Fruit fly (Drosophila melanogaster) whole organism, embryonic: Measurements from ENCODE around the gene CAH7.

Experiments used
- CG11085 ChIP-seq: fragments of 200-800 bp; sonication (Bioruptor generic); IDR thresholded peaks from 2 replicates; pipeline ENCODE4 v1.3.6; 2022; ENCODE audit warnings: missing biosample characterization, missing genetic modification characterization
- CG12104 ChIP-seq: fragments of 200-800 bp; sonication (Bioruptor generic); optimal IDR thresholded peaks from 3 replicates; lab custom pipeline; 2016; ENCODE audit warnings: missing biosample characterization, missing genetic modification characterization
- CG12219 ChIP-seq: fragments of 200-800 bp; sonication (Bioruptor generic); optimal IDR thresholded peaks from 3 replicates; lab custom pipeline; 2018; ENCODE audit warnings: missing biosample characterization, mild to moderate bottlenecking, missing genetic modification characterization
- CG12942 ChIP-seq: fragments of 200-800 bp; sonication (Bioruptor generic); optimal IDR thresholded peaks from 3 replicates; lab custom pipeline; 2016; ENCODE audit warnings: missing biosample characterization, missing genetic modification characterization
- CG13775 ChIP-seq: fragments of 200-800 bp; sonication (Bioruptor generic); optimal IDR thresholded peaks from 3 replicates; lab custom pipeline; 2017; ENCODE audit warnings: missing biosample characterization, mild to moderate bottlenecking, missing genetic modification characterization
- CG13894 ChIP-seq: fragments of 200-800 bp; sonication (Bioruptor generic); optimal IDR thresholded peaks from 3 replicates; lab custom pipeline; 2018; ENCODE audit warnings: missing biosample characterization, mild to moderate bottlenecking, missing genetic modification characterization, moderate library complexity
- CG14014 ChIP-seq: fragments of 200-800 bp; sonication (Bioruptor generic); IDR thresholded peaks from 2 replicates; pipeline ENCODE4 v1.3.6; 2022; ENCODE audit warnings: missing biosample characterization, missing genetic modification characterization
- CG14965 ChIP-seq: fragments of 200-800 bp; sonication (Bioruptor generic); optimal IDR thresholded peaks from 2 replicates; lab custom pipeline; 2016; ENCODE audit warnings: missing biosample characterization, missing genetic modification characterization, borderline replicate concordance
- CG16779 ChIP-seq: fragments of 200-800 bp; sonication (Bioruptor generic); IDR thresholded peaks from 2 replicates; pipeline ENCODE4 v1.3.6; 2022; ENCODE audit warnings: missing biosample characterization, missing genetic modification characterization
- CG17328 ChIP-seq: fragments of 200-800 bp; sonication (Bioruptor generic); IDR thresholded peaks from 2 replicates; pipeline ENCODE4 v1.3.6; 2022; ENCODE audit warnings: missing biosample characterization, missing genetic modification characterization
- CG17361 ChIP-seq: fragments of 200-800 bp; sonication (Bioruptor generic); IDR thresholded peaks from 3 replicates; pipeline ENCODE4 v1.3.6; 2022; ENCODE audit warnings: missing biosample characterization, missing genetic modification characterization
- CG17568 ChIP-seq: fragments of 200-800 bp; sonication (Bioruptor generic); optimal IDR thresholded peaks from 2 replicates; lab custom pipeline; 2018; ENCODE audit warnings: missing biosample characterization, mild to moderate bottlenecking, missing genetic modification characterization, moderate library complexity
- CG17829 ChIP-seq: fragments of 200-800 bp; optimal IDR thresholded peaks from 2 replicates; lab custom pipeline; 2019; ENCODE audit warnings: missing biosample characterization, mild to moderate bottlenecking, missing genetic modification characterization, moderate library complexity
- CG3726 ChIP-seq: fragments of 200-800 bp; sonication (Bioruptor generic); IDR thresholded peaks from 3 replicates; pipeline ENCODE4, ENCODE4 v1.3.6; 2022; ENCODE audit warnings: missing biosample characterization, missing genetic modification characterization
- CG3995 ChIP-seq: fragments of 200-800 bp; sonication (Bioruptor generic); optimal IDR thresholded peaks from 3 replicates; lab custom pipeline; 2016; ENCODE audit warnings: missing biosample characterization, missing genetic modification characterization
- CG43689 ChIP-seq: fragments of 200-800 bp; sonication (Bioruptor generic); IDR thresholded peaks from 2 replicates; pipeline ENCODE4 v1.3.6; 2022; ENCODE audit warnings: missing biosample characterization, missing genetic modification characterization
- CG4617 ChIP-seq: fragments of 200-800 bp; sonication (Bioruptor generic); optimal IDR thresholded peaks from 3 replicates; lab custom pipeline; 2016; ENCODE audit warnings: missing biosample characterization, missing genetic modification characterization, borderline replicate concordance
- CG7786 ChIP-seq: fragments of 200-800 bp; sonication (Bioruptor generic); optimal IDR thresholded peaks from 2 replicates; lab custom pipeline; 2016; ENCODE audit warnings: missing biosample characterization, missing genetic modification characterization
- Dad ChIP-seq: fragments of 200-800 bp; sonication (Bioruptor generic); optimal IDR thresholded peaks from 3 replicates; lab custom pipeline; 2016; ENCODE audit warnings: missing biosample characterization, missing genetic modification characterization
- Dip3 ChIP-seq: fragments of 200-800 bp; sonication (Bioruptor generic); optimal IDR thresholded peaks from 3 replicates; lab custom pipeline; 2016; ENCODE audit warnings: missing biosample characterization, missing genetic modification characterization
- Elba2 ChIP-seq: fragments of 200-800 bp; sonication (Bioruptor generic); optimal IDR thresholded peaks from 3 replicates; lab custom pipeline; 2016; ENCODE audit warnings: missing biosample characterization, missing genetic modification characterization
- Ets65A ChIP-seq: fragments of 200-800 bp; sonication (Bioruptor generic); peaks from one replicate; lab custom pipeline; 2016; ENCODE audit warnings: missing biosample characterization, missing genetic modification characterization
- H15 ChIP-seq: fragments of 200-800 bp; sonication (Bioruptor generic); IDR thresholded peaks from 3 replicates; pipeline ENCODE4 v1.3.6; 2022; ENCODE audit warnings: missing biosample characterization, missing genetic modification characterization
- H2.0 ChIP-seq: fragments of 200-800 bp; sonication (Bioruptor generic); IDR thresholded peaks from 2 replicates; pipeline ENCODE4 v1.3.6; 2022; ENCODE audit warnings: missing biosample characterization, missing genetic modification characterization
- MBD-R2 ChIP-seq: fragments of 200-800 bp; sonication (Bioruptor generic); IDR thresholded peaks from 2 replicates; pipeline ENCODE4 v1.3.6; 2022; ENCODE audit warnings: missing biosample characterization, missing genetic modification characterization
- Med ChIP-seq: fragments of 200-800 bp; sonication (Bioruptor generic); peaks from one replicate; lab custom pipeline; 2016; ENCODE audit warnings: missing biosample characterization, missing genetic modification characterization, mild to moderate bottlenecking, inconsistent platforms, moderate library complexity
- Opbp ChIP-seq: fragments of 200-800 bp; sonication (Bioruptor generic); IDR thresholded peaks from 3 replicates; pipeline ENCODE4 v1.3.6; 2022; ENCODE audit warnings: missing biosample characterization, missing genetic modification characterization; ENCODE audit not compliant: partially characterized antibody
- Pdp1 ChIP-seq, 2 experiments: fragments of 200-800 bp; sonication (Bioruptor generic); optimal IDR thresholded peaks; 3 replicates each; lab custom pipeline; 2016; ENCODE audit warnings: missing biosample characterization in 2 of 2, missing genetic modification characterization in 2 of 2, mild to moderate bottlenecking in 1 of 2, moderate library complexity in 1 of 2
- Sry-β ChIP-seq: fragments of 200-800 bp; sonication (Bioruptor generic); optimal IDR thresholded peaks from 2 replicates; lab custom pipeline; 2018; ENCODE audit warnings: missing biosample characterization, mild to moderate bottlenecking, missing genetic modification characterization, moderate library complexity
- Trl ChIP-seq, 3 experiments: fragments of >200 bp in 2 of 3; fragments of 200-800 bp in 1 of 3; sonication (Bioruptor generic) in 1 of 3; optimal IDR thresholded peaks; 2 replicates in 1 of 3; 3 replicates in 2 of 3; lab custom pipeline; 2016 to 2017; ENCODE audit warnings: missing biosample characterization in 1 of 3, missing genetic modification characterization in 1 of 3
- ac ChIP-seq: fragments of 200-800 bp; sonication (Bioruptor generic); optimal IDR thresholded peaks from 3 replicates; lab custom pipeline; 2017; ENCODE audit warnings: missing biosample characterization, mild to moderate bottlenecking, missing genetic modification characterization
- ap ChIP-seq: fragments of 200-800 bp; sonication (Bioruptor generic); IDR thresholded peaks from 2 replicates; pipeline ENCODE4 v1.3.6; 2022; ENCODE audit warnings: missing biosample characterization, missing genetic modification characterization
- ase ChIP-seq: fragments of 200-800 bp; sonication (Bioruptor generic); IDR thresholded peaks from 3 replicates; pipeline ENCODE4 v1.3.6; 2022; ENCODE audit warnings: missing biosample characterization, missing genetic modification characterization
- bcd ChIP-seq: fragments of 200-800 bp; sonication (Bioruptor generic); optimal IDR thresholded peaks from 2 replicates; lab custom pipeline; 2017; ENCODE audit warnings: missing biosample characterization, mild to moderate bottlenecking, missing genetic modification characterization
- dmrt99B ChIP-seq: fragments of 200-800 bp; sonication (Bioruptor generic); optimal IDR thresholded peaks from 2 replicates; lab custom pipeline; 2018; ENCODE audit warnings: missing biosample characterization, mild to moderate bottlenecking, missing genetic modification characterization, moderate library complexity
- dpn ChIP-seq, 2 experiments: fragments of 200-800 bp; sonication (Bioruptor generic); optimal IDR thresholded peaks; 3 replicates each; lab custom pipeline; 2016; ENCODE audit warnings: missing biosample characterization in 2 of 2, missing genetic modification characterization in 2 of 2
- ems ChIP-seq: fragments of 200-800 bp; sonication (Bioruptor generic); optimal IDR thresholded peaks from 3 replicates; lab custom pipeline; 2016; ENCODE audit warnings: missing biosample characterization, missing genetic modification characterization
- insv ChIP-seq, 2 experiments: fragments of 200-800 bp; sonication (Bioruptor generic); optimal IDR thresholded peaks; 3 replicates each; lab custom pipeline; 2016 to 2018; ENCODE audit warnings: missing biosample characterization in 2 of 2, missing genetic modification characterization in 2 of 2
- ken ChIP-seq: fragments of 200-800 bp; sonication (Bioruptor generic); IDR thresholded peaks from 3 replicates; pipeline ENCODE4 v1.3.6; 2022; ENCODE audit warnings: missing biosample characterization, missing genetic modification characterization
- knrl ChIP-seq: fragments of 200-800 bp; sonication (Bioruptor generic); IDR thresholded peaks from 3 replicates; pipeline ENCODE4 v1.3.6; 2022; ENCODE audit warnings: missing biosample characterization, missing genetic modification characterization; ENCODE audit not compliant: partially characterized antibody
- lola ChIP-seq, 3 experiments: fragments of >200 bp in 2 of 3; fragments of 200-800 bp in 1 of 3; sonication (Bioruptor generic) in 1 of 3; optimal IDR thresholded peaks; 2 replicates each; lab custom pipeline; 2017 to 2019; ENCODE audit warnings: missing biosample characterization in 3 of 3, missing genetic modification characterization in 3 of 3, mild to moderate bottlenecking in 1 of 3, moderate library complexity in 1 of 3
- lov ChIP-seq, 2 experiments: fragments of 200-800 bp in 1 of 2; fragments of >200 bp in 1 of 2; sonication (Bioruptor generic) in 1 of 2; IDR thresholded peaks in 1 of 2; optimal IDR thresholded peaks in 1 of 2; 2 replicates in 1 of 2; 3 replicates in 1 of 2; pipeline versions ENCODE4 v1.3.6 to Lab custom; 2017 to 2022; ENCODE audit warnings: missing biosample characterization in 1 of 2, missing genetic modification characterization in 1 of 2
- onecut ChIP-seq: fragments of 200-800 bp; sonication (Bioruptor generic); IDR thresholded peaks from 2 replicates; pipeline ENCODE4 v1.3.6; 2022; ENCODE audit warnings: missing biosample characterization, missing genetic modification characterization
- tgo ChIP-seq: fragments of 200-800 bp; sonication (Bioruptor generic); IDR thresholded peaks from 3 replicates; pipeline ENCODE4 v1.3.6; 2022; ENCODE audit warnings: missing biosample characterization, missing genetic modification characterization
- unpg ChIP-seq: fragments of 200-800 bp; sonication (Bioruptor generic); optimal IDR thresholded peaks from 3 replicates; lab custom pipeline; 2018; ENCODE audit warnings: missing biosample characterization, mild to moderate bottlenecking, missing genetic modification characterization, moderate library complexity
- vfl ChIP-seq: fragments of 200-800 bp; sonication (Bioruptor generic); optimal IDR thresholded peaks from 2 replicates; lab custom pipeline; 2016; ENCODE audit warnings: missing biosample characterization, missing genetic modification characterization
- wek ChIP-seq: fragments of 200-800 bp; sonication (Bioruptor generic); optimal IDR thresholded peaks from 3 replicates; lab custom pipeline; 2018; ENCODE audit warnings: missing biosample characterization, mild to moderate bottlenecking, missing genetic modification characterization, moderate library complexity

The CAH7 gene

DNA sequence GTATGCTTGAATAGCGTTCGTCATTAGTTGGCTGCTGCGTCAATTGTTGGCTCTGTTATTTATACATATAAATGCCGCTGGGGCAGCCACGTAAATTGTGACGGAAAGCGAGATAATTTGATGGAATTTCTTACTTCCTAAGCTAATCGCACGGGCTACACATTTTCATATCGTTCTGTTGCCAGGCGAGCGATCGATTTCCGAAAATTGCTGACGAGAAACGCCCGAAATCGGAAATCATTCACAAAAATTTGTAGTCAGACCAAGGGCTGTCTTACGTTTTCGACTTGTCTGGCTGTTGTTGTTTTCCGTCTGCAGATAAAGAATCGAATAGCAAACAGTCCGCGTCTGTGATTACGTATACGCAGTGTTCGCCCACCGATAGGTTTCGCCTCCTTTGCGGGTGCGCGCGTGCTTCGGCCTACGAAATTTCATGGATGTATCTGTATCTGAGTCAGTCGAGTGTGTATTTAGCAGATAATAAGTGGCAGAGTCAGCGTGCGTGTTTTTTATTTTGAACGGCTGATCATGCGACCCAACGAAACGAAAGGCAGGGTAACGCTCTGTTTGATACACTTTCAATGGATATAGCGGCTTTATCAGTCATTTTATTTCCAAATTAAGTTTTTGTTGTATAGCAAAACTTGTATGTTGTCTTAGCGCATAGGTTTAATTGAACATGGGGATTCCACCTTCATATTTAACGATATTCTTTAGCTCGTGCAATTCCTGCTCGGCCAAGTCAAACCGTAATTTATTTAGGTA is 14.3 kb upstream of the CAH7 start (continued):
- TF ChIP-seq Ets65A (GFP tag; lab: Kevin White, UChicago) (peak; percentile 2), ac (GFP tag; lab: Kevin White, UChicago) (no peak), CG13894 (tag; lab: Kevin White, UChicago) (peak; percentile 56), CG17568 (GFP tag; lab: Kevin White, UChicago) (peak; percentile 19), CG12104 (GFP tag; lab: Kevin White, UChicago) (no peak), CG17829 (tag; lab: Kevin White, UChicago) (peak; percentile 45), CG3726 (no peak), H15 (GFP tag; lab: Robert Waterston, UW) (0 out of 3 replicates have a peak, but pooled peaks have one; percentile 40), CG14014 (peak; percentile 75), ken (GFP tag; lab: Robert Waterston, UW) (peak; percentile 51; the same call in 1 of the 3 replicates), Med (peak; percentile 95), ase (GFP tag; lab: Robert Waterston, UW) (peak; percentile 47; the same call in 1 of the 3 replicates), Pdp1 (GFP tag; optimal IDR thresholded peaks at IDR 0.05; lab: Kevin White, UChicago) (peak; percentile 61 to 87), lola (GFP tag; optimal IDR thresholded peaks at IDR 0.05; lab: Kevin White, UChicago) (no peak), Sry-β (GFP tag; lab: Kevin White, UChicago) (no peak), CG17361 (GFP tag; lab: Robert Waterston, UW) (peak; percentile 60; the same call in 2 of the 3 replicates), CG4617 (peak; percentile 10), CG11085 (GFP tag; lab: Robert Waterston, UW) (0 out of 2 replicates have a peak, but pooled peaks have one; percentile 25), knrl (no peak), CG13775 (GFP tag; lab: Kevin White, UChicago) (peak; percentile 45), bcd (GFP tag; lab: Kevin White, UChicago) (peak; percentile 59), H2.0 (GFP tag; lab: Robert Waterston, UW) (peak; percentile 61), dmrt99B (tag; lab: Kevin White, UChicago) (peak; percentile 77), CG17328 (GFP tag; lab: Robert Waterston, UW) (peak; percentile 56; the same call in 1 of the 2 replicates), CG3995 (peak; percentile 46), wek (GFP tag; lab: Kevin White, UChicago) (peak; percentile 39), ap (0 out of 2 replicates have a peak, but pooled peaks have one; percentile 40), Trl (optimal IDR thresholded peaks at IDR 0.05; lab: Kevin White, UChicago) (no peak), Trl (GFP tag; optimal IDR thresholded peaks at IDR 0.05; lab: Kevin White, UChicago) (peak; percentile 72), CG12942 (GFP tag; lab: Kevin White, UChicago) (peak; percentile 41), Dad (GFP tag; lab: Kevin White, UChicago) (no peak), Elba2 (GFP tag; lab: Kevin White, UChicago) (no peak), lov (optimal IDR thresholded peaks at IDR 0.05; lab: Kevin White, UChicago) (no peak), lov (GFP tag; IDR thresholded peaks at IDR 0.05; lab: Robert Waterston, UW) (no peak), vfl (peak; percentile 53), onecut (peak; percentile 49; the same call in 1 of the 2 replicates), dpn (GFP tag; optimal IDR thresholded peaks at IDR 0.05; lab: Kevin White, UChicago) (peak; percentile 65 to 68), CG43689 (no peak), CG7786 (GFP tag; lab: Kevin White, UChicago) (peak; percentile 49), unpg (GFP tag; lab: Kevin White, UChicago) (peak; percentile 74), MBD-R2 (peak; percentile 43; the same call in 1 of the 2 replicates), tgo (GFP tag; lab: Robert Waterston, UW) (peak; percentile 65; the same call in 2 of the 3 replicates), CG12219 (peak; percentile 69), Opbp (GFP tag; lab: Robert Waterston, UW) (no peak), insv (GFP tag; optimal IDR thresholded peaks at IDR 0.05; lab: Kevin White, UChicago) (no peak), CG14965 (GFP tag; lab: Kevin White, UChicago) (no peak), CG16779 (peak; percentile 59; the same call in 1 of the 2 replicates), Dip3 (GFP tag; lab: Kevin White, UChicago) (peak; percentile 60), ems (GFP tag; lab: Kevin White, UChicago) (peak; percentile 42)
